Worm (Caenorhabditis elegans) whole organism, L4/young adult: Measurements from ENCODE around the gene phf-10.

Experiments used
- dao-5 ChIP-seq: sonication (generic microtip); optimal IDR thresholded peaks from 2 replicates; lab custom pipeline; 2016; ENCODE audit warnings: missing genotype, missing genetic modification characterization, moderate library complexity, missing compliant biosample characterization
- him-1 ChIP-seq: sonication (generic microtip); optimal IDR thresholded peaks from 2 replicates; lab custom pipeline; 2016; ENCODE audit warnings: missing genotype, missing genetic modification reagents, missing genetic modification characterization, missing compliant biosample characterization

ce11 chrV:298395-298794 lies 13.0 kb downstream of the phf-10 start:
- TF ChIP-seq dao-5: no peak
- no peak for TF ChIP-seq him-1
